Worm (Caenorhabditis elegans): ENCODE measurements around the gene ZK856.7.

- peak; percentile 30 for TF ChIP-seq lin-13 (GFP tag; optimal IDR thresholded peaks at IDR 0.05)
- no peak for TF ChIP-seq lin-39 (tag; optimal IDR thresholded peaks at IDR 0.05)
- no peak for TF ChIP-seq sem-4 (tag; optimal IDR thresholded peaks at IDR 0.05)
- peak; percentile 63 for TF ChIP-seq F13H6.1 (tag; optimal IDR thresholded peaks at IDR 0.05)
Measured at ce11 chrV:10178166-10178565, 23.7 kb upstream of the ZK856.7 start.

Measured in whole organism, L2 larva.